Worm (Caenorhabditis elegans) whole organism, young adult: ENCODE data around the gene K01G12.3.

Experiments
- C06A6.2 ChIP-seq: fragments of 200-800 bp; sonication (Bioruptor generic); conservative IDR thresholded peaks from 2 replicates; pipeline ENCODE4 v1.3.6; 2022; ENCODE audit warnings: missing genetic modification characterization, missing compliant biosample characterization
- F22D6.2 ChIP-seq: sonication (generic microtip); optimal IDR thresholded peaks from 2 replicates; lab custom pipeline; 2016; ENCODE audit warnings: mild to moderate bottlenecking, missing genetic modification characterization, missing compliant biosample characterization
- F23B12.7 ChIP-seq: sonication (generic microtip); optimal IDR thresholded peaks from 2 replicates; lab custom pipeline; 2017; ENCODE audit warnings: missing genetic modification characterization, mild to moderate bottlenecking, missing compliant biosample characterization, antibody characterized with exemption, moderate library complexity; ENCODE audit not compliant: insufficient read depth
- F57C9.4 ChIP-seq: sonication (generic microtip); optimal IDR thresholded peaks from 2 replicates; lab custom pipeline; 2017; ENCODE audit warnings: mild to moderate bottlenecking, missing genetic modification characterization, missing compliant biosample characterization
- K11D2.4 ChIP-seq: fragments of 200-800 bp; sonication (Bioruptor generic); IDR thresholded peaks from 2 replicates; pipeline ENCODE4 v1.3.6; 2022; ENCODE audit warnings: missing genetic modification reagents, missing genetic modification characterization, missing compliant biosample characterization
- Y53F4B.3 ChIP-seq: fragments of 200-800 bp; sonication (Bioruptor generic); IDR thresholded peaks from 2 replicates; pipeline ENCODE4 v1.3.6; 2022; ENCODE audit warnings: missing genetic modification reagents, missing genetic modification characterization, missing compliant biosample characterization
- Y67H2A.10 ChIP-seq: fragments of 200-800 bp; sonication (Bioruptor generic); conservative IDR thresholded peaks from 2 replicates; pipeline ENCODE4 v1.3.6; 2022; ENCODE audit warnings: missing genetic modification reagents, missing genetic modification characterization, missing compliant biosample characterization
- Y79H2A.3 ChIP-seq: fragments of 200-800 bp; sonication (Bioruptor generic); conservative IDR thresholded peaks from 2 replicates; pipeline ENCODE4 v1.3.6; 2022; ENCODE audit warnings: missing genetic modification reagents, missing genetic modification characterization, missing compliant biosample characterization
- Y95B8A.8 ChIP-seq: fragments of 200-800 bp; sonication (Bioruptor generic); IDR thresholded peaks from 2 replicates; pipeline ENCODE4 v1.3.6; 2022; ENCODE audit warnings: missing genetic modification reagents, missing genetic modification characterization, missing compliant biosample characterization
- akir-1 ChIP-seq: fragments of 200-800 bp; sonication (Bioruptor generic); optimal IDR thresholded peaks from 2 replicates; lab custom pipeline; 2018; ENCODE audit warnings: mild to moderate bottlenecking, missing genetic modification characterization, moderate library complexity, missing compliant biosample characterization
- ama-1 ChIP-seq, 3 experiments: fragments of 150-350 bp in 1 of 3; sonication (generic microtip) in 2 of 3; optimal IDR thresholded peaks; 2 replicates each; lab custom pipeline; 2014 to 2018; ENCODE audit warnings: missing biosample characterization in 2 of 3, missing genetic modification characterization in 2 of 3, missing genetic modification reagents in 2 of 3
- attf-5 ChIP-seq: fragments of 200-800 bp; sonication (Bioruptor generic); optimal IDR thresholded peaks from 2 replicates; lab custom pipeline; 2018; ENCODE audit warnings: mild to moderate bottlenecking, missing genetic modification characterization, missing compliant biosample characterization
- cebp-1 ChIP-seq, 2 experiments: fragments of 200-800 bp in 1 of 2; sonication (Bioruptor generic) in 1 of 2; sonication (generic microtip) in 1 of 2; IDR thresholded peaks in 1 of 2; optimal IDR thresholded peaks in 1 of 2; 2 replicates each; pipeline versions ENCODE4 v1.3.6 to Lab custom; 2017 to 2022; ENCODE audit warnings: missing compliant biosample characterization in 2 of 2, missing genetic modification characterization in 2 of 2, mild to moderate bottlenecking in 1 of 2, missing genetic modification reagents in 1 of 2, moderate library complexity in 1 of 2
- cebp-2 ChIP-seq: fragments of 200-800 bp; sonication (Bioruptor generic); IDR thresholded peaks from 2 replicates; pipeline ENCODE4 v1.3.6; 2022; ENCODE audit warnings: missing genetic modification characterization, missing compliant biosample characterization
- ceh-100 ChIP-seq: fragments of 200-800 bp; sonication (Bioruptor generic); IDR thresholded peaks from 2 replicates; pipeline ENCODE4 v1.3.6; 2022; ENCODE audit warnings: missing genetic modification reagents, missing genetic modification characterization, missing compliant biosample characterization
- ceh-79 ChIP-seq: sonication (generic microtip); optimal IDR thresholded peaks from 2 replicates; lab custom pipeline; 2017; ENCODE audit warnings: mild to moderate bottlenecking, missing genetic modification characterization, missing compliant biosample characterization
- ceh-91 ChIP-seq: fragments of 200-800 bp; sonication (Bioruptor generic); IDR thresholded peaks from 2 replicates; pipeline ENCODE4 v1.3.6; 2022; ENCODE audit warnings: missing genetic modification reagents, missing genetic modification characterization, missing compliant biosample characterization
- dpl-1 ChIP-seq: fragments of 150-350 bp; optimal IDR thresholded peaks from 2 replicates; lab custom pipeline; 2014; ENCODE audit warnings: missing biosample characterization, missing genetic modification reagents, missing genetic modification characterization
- efl-1 ChIP-seq: fragments of 150-350 bp; optimal IDR thresholded peaks from 2 replicates; lab custom pipeline; 2014; ENCODE audit warnings: missing biosample characterization, missing genetic modification reagents, missing genetic modification characterization
- egl-44 ChIP-seq: fragments of 200-800 bp; sonication (Bioruptor generic); IDR thresholded peaks from 2 replicates; pipeline ENCODE4 v1.3.6; 2022; ENCODE audit warnings: missing genetic modification reagents, missing genetic modification characterization, missing compliant biosample characterization
- ets-4 ChIP-seq: fragments of 200-800 bp; sonication (Bioruptor generic); optimal IDR thresholded peaks from 2 replicates; lab custom pipeline; 2018; ENCODE audit warnings: mild to moderate bottlenecking, missing genetic modification characterization, missing compliant biosample characterization
- him-1 ChIP-seq: sonication (generic microtip); optimal IDR thresholded peaks from 2 replicates; lab custom pipeline; 2016; ENCODE audit warnings: missing genotype, missing genetic modification reagents, missing genetic modification characterization, missing compliant biosample characterization
- hmg-1.2 ChIP-seq: fragments of 200-800 bp; sonication (Bioruptor generic); IDR thresholded peaks from 2 replicates; pipeline ENCODE4 v1.3.6; 2022; ENCODE audit warnings: missing genetic modification reagents, missing genetic modification characterization, missing compliant biosample characterization
- lag-1 ChIP-seq: fragments of 200-800 bp; sonication (Bioruptor generic); IDR thresholded peaks from 2 replicates; pipeline ENCODE4 v1.3.6; 2022; ENCODE audit warnings: missing genetic modification reagents, missing genetic modification characterization, missing compliant biosample characterization
- let-526 ChIP-seq: fragments of 200-800 bp; sonication (Bioruptor generic); IDR thresholded peaks from 2 replicates; pipeline ENCODE4 v1.3.6; 2022; ENCODE audit warnings: missing genetic modification reagents, missing genetic modification characterization, missing compliant biosample characterization
- let-607 ChIP-seq, 2 experiments: fragments of 200-800 bp in 1 of 2; sonication (Bioruptor generic) in 1 of 2; sonication (generic microtip) in 1 of 2; optimal IDR thresholded peaks; 2 replicates each; lab custom pipeline; 2016 to 2018; ENCODE audit warnings: mild to moderate bottlenecking in 2 of 2, missing compliant biosample characterization in 2 of 2, missing genetic modification characterization in 2 of 2, moderate library complexity in 2 of 2, missing genotype in 1 of 2
- lin-40 ChIP-seq: sonication (generic microtip); optimal IDR thresholded peaks from 2 replicates; lab custom pipeline; 2016; ENCODE audit warnings: missing genetic modification characterization, mild to moderate bottlenecking, missing compliant biosample characterization, missing genotype, missing genetic modification reagents
- lsy-27 ChIP-seq: sonication (generic microtip); optimal IDR thresholded peaks from 2 replicates; lab custom pipeline; 2017; ENCODE audit warnings: missing genetic modification characterization, mild to moderate bottlenecking, missing compliant biosample characterization, antibody characterized with exemption, missing genotype, borderline replicate concordance; ENCODE audit not compliant: insufficient read depth
- madf-3 ChIP-seq: fragments of 200-800 bp; sonication (Bioruptor generic); IDR thresholded peaks from 2 replicates; pipeline ENCODE4 v1.3.6; 2022; ENCODE audit warnings: missing genetic modification reagents, missing genetic modification characterization, missing compliant biosample characterization
- madf-6 ChIP-seq: fragments of 200-800 bp; sonication (Bioruptor generic); IDR thresholded peaks from 2 replicates; pipeline ENCODE4 v1.3.6; 2022; ENCODE audit warnings: missing genetic modification reagents, missing genetic modification characterization, missing compliant biosample characterization
- mel-28 ChIP-seq: sonication (generic microtip); optimal IDR thresholded peaks from 2 replicates; lab custom pipeline; 2016; ENCODE audit warnings: borderline replicate concordance, mild to moderate bottlenecking, missing genetic modification characterization, missing compliant biosample characterization
- mes-4 ChIP-seq: sonication (generic microtip); optimal IDR thresholded peaks from 2 replicates; lab custom pipeline; 2016; ENCODE audit warnings: missing genotype, missing genetic modification characterization, missing compliant biosample characterization
- nhr-179 ChIP-seq: sonication (generic microtip); optimal IDR thresholded peaks from 2 replicates; lab custom pipeline; 2016; ENCODE audit warnings: mild to moderate bottlenecking, missing genetic modification characterization, missing compliant biosample characterization
- nhr-80 ChIP-seq: sonication (generic microtip); optimal IDR thresholded peaks from 2 replicates; lab custom pipeline; 2016; ENCODE audit warnings: missing genetic modification characterization, missing compliant biosample characterization
- pha-4 ChIP-seq: fragments of 150-350 bp; sonication (generic microtip); optimal IDR thresholded peaks from 2 replicates; lab custom pipeline; 2014; ENCODE audit warnings: missing biosample characterization, missing genetic modification reagents, missing genetic modification characterization
- rcor-1 ChIP-seq: fragments of 200-800 bp; sonication (Bioruptor generic); IDR thresholded peaks from 2 replicates; pipeline ENCODE4 v1.3.6; 2022; ENCODE audit warnings: missing genetic modification reagents, missing genetic modification characterization, missing compliant biosample characterization
- repo-1 ChIP-seq: sonication (generic microtip); optimal IDR thresholded peaks from 2 replicates; lab custom pipeline; 2017; ENCODE audit warnings: mild to moderate bottlenecking, missing genetic modification characterization, missing compliant biosample characterization
- sdz-38 ChIP-seq: sonication (generic microtip); optimal IDR thresholded peaks from 2 replicates; lab custom pipeline; 2016; ENCODE audit warnings: missing genotype, missing genetic modification characterization, missing compliant biosample characterization
- snpc-1.1 ChIP-seq: sonication (generic microtip); optimal IDR thresholded peaks from 2 replicates; lab custom pipeline; 2017; ENCODE audit warnings: missing genetic modification characterization, mild to moderate bottlenecking, missing compliant biosample characterization, antibody characterized with exemption, moderate library complexity, missing genotype, missing genetic modification reagents; ENCODE audit not compliant: insufficient read depth
- snpc-1.3 ChIP-seq: sonication (generic microtip); optimal IDR thresholded peaks from 2 replicates; lab custom pipeline; 2017; ENCODE audit warnings: missing genetic modification characterization, mild to moderate bottlenecking, missing compliant biosample characterization, antibody characterized with exemption, moderate library complexity, missing genotype, missing genetic modification reagents; ENCODE audit not compliant: insufficient read depth
- snpc-4 ChIP-seq, 5 experiments: fragments of 150-350 bp in 1 of 5; sonication (generic microtip) in 4 of 5; optimal IDR thresholded peaks; 2 replicates each; lab custom pipeline; 2014 to 2018; ENCODE audit warnings: missing genetic modification characterization in 5 of 5, missing biosample characterization in 3 of 5, antibody characterized with exemption in 2 of 5, mild to moderate bottlenecking in 2 of 5, missing compliant biosample characterization in 2 of 5, missing genotype in 2 of 5, moderate library complexity in 2 of 5, missing genetic modification reagents in 1 of 5
- tbp1 ChIP-seq: fragments of 200-800 bp; sonication (Bioruptor generic); optimal IDR thresholded peaks from 2 replicates; lab custom pipeline; 2018; ENCODE audit warnings: mild to moderate bottlenecking, missing genetic modification characterization, missing compliant biosample characterization
- ztf-18 ChIP-seq: sonication (generic microtip); optimal IDR thresholded peaks from 2 replicates; lab custom pipeline; 2016; ENCODE audit warnings: missing genotype, mild to moderate bottlenecking, missing genetic modification characterization, missing compliant biosample characterization
- ztf-22 ChIP-seq: fragments of 200-800 bp; sonication (Bioruptor generic); optimal IDR thresholded peaks from 2 replicates; lab custom pipeline; 2018; ENCODE audit warnings: mild to moderate bottlenecking, missing genetic modification characterization, moderate library complexity, missing compliant biosample characterization
- ztf-6 ChIP-seq: fragments of 200-800 bp; sonication (Bioruptor generic); IDR thresholded peaks from 2 replicates; pipeline ENCODE4 v1.3.6; 2022; ENCODE audit warnings: missing genetic modification reagents, missing genetic modification characterization, missing compliant biosample characterization

K01G12.3 gene

DNA sequence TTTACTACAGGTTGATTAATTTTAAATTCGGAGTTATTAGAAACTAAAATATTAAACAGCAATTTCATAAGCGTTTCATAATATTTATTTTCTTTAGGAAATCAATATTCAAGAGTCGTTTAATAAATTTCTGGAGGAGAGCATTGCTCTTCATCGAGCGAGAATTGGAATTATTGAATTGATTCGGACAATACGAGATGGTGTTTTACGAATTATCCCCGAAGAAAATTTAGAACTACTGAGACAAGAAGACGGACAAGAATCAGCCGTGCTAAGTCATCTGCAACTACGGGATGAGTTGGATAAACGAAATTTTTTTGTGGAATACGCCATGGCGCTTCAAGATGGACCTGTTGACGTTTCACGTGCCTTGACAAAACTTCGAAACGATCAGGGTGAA lies 1.0 kb downstream of the K01G12.3 start:
- TF ChIP-seq sdz-38 = no peak
- no peak for TF ChIP-seq Y67H2A.10 (GFP tag; lab: Robert Waterston, UW)
- TF ChIP-seq lsy-27 (tag; lab: Kevin White, UChicago) = no peak
- TF ChIP-seq mes-4 = no peak
- TF ChIP-seq nhr-80 = no peak
- TF ChIP-seq madf-3 = no peak
- no peak for TF ChIP-seq repo-1 (tag; lab: Kevin White, UChicago)
- TF ChIP-seq ets-4 (GFP tag; lab: Kevin White, UChicago) = no peak
- TF ChIP-seq tbp1 = no peak
- TF ChIP-seq C06A6.2 = no peak
- TF ChIP-seq ceh-79 (tag; lab: Kevin White, UChicago) = no peak
- no peak for TF ChIP-seq akir-1 (GFP tag; lab: Kevin White, UChicago)
- TF ChIP-seq ztf-22 (GFP tag; lab: Kevin White, UChicago) = no peak
- no peak for TF ChIP-seq lag-1
- no peak for TF ChIP-seq F57C9.4 (tag; lab: Kevin White, UChicago)
- TF ChIP-seq Y53F4B.3 (GFP tag; lab: Robert Waterston, UW) = no peak
- TF ChIP-seq Y79H2A.3 (GFP tag; lab: Robert Waterston, UW) = no peak
- no peak for TF ChIP-seq snpc-1.3 (tag; lab: Kevin White, UChicago)
- TF ChIP-seq let-526 (GFP tag; lab: Robert Waterston, UW) = no peak
- TF ChIP-seq let-607 (tag; optimal IDR thresholded peaks at IDR 0.05; lab: Kevin White, UChicago) = no peak

DNA sequence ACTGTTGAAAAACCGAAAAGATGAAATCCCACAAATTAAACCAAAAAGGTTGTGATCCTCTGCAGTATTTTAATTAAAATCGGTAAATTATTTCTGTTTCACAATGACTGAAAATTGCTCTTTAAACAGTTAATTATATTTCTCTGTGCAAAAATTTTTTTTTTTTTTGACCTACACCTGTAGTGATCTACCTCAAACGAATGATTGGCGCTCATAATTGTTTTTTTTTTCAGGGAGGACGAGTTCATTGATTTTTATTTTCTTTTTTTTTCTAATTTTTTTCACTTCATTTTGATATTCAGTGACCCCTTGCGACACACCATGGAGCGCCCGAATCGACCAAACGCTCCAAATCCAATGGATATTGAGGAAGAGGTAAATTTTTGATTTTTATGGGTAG lies 2.9 kb downstream of the K01G12.3 start, which contains the start of gene F02H6.2:
F02H6.2 (plus strand) TSS at position 301 of the 400 bp plus-strand sequence.
- TF ChIP-seq cebp-1 (GFP tag; IDR thresholded peaks at IDR 0.05; lab: Robert Waterston, UW) (no peak), cebp-1 (tag; optimal IDR thresholded peaks at IDR 0.05; lab: Kevin White, UChicago) (no peak), snpc-4 (GFP tag; optimal IDR thresholded peaks at IDR 0.05; lab: Kevin White, UChicago) (no peak), snpc-4 (tag; optimal IDR thresholded peaks at IDR 0.05; lab: Kevin White, UChicago) (peak in 1 of 4 experiments; percentile 29), ztf-18 (tag; lab: Kevin White, UChicago) (no peak), efl-1 (peak; percentile 49), C06A6.2 (no peak), him-1 (tag; lab: Kevin White, UChicago) (no peak), nhr-80 (no peak), ama-1 (optimal IDR thresholded peaks at IDR 0.05; lab: Kevin White, UChicago) (no peak), ama-1 (GFP tag; optimal IDR thresholded peaks at IDR 0.05; lab: Kevin White, UChicago) (no peak), madf-6 (GFP tag; lab: Robert Waterston, UW) (peak; percentile 49; the same call in 1 of the 2 replicates), ceh-91 (GFP tag; lab: Robert Waterston, UW) (no peak), dpl-1 (GFP tag; lab: Kevin White, UChicago) (peak; percentile 15), snpc-1.1 (tag; lab: Kevin White, UChicago) (no peak), pha-4 (no peak), nhr-179 (tag; lab: Kevin White, UChicago) (no peak), rcor-1 (GFP tag; lab: Robert Waterston, UW) (no peak), egl-44 (GFP tag; lab: Robert Waterston, UW) (no peak), Y95B8A.8 (no peak), K11D2.4 (GFP tag; lab: Robert Waterston, UW) (no peak), F23B12.7 (tag; lab: Kevin White, UChicago) (no peak), hmg-1.2 (GFP tag; lab: Robert Waterston, UW) (no peak), lag-1 (no peak), cebp-2 (GFP tag; lab: Robert Waterston, UW) (no peak), F22D6.2 (tag; lab: Kevin White, UChicago) (no peak), lin-40 (tag; lab: Kevin White, UChicago) (no peak), lsy-27 (tag; lab: Kevin White, UChicago) (no peak), attf-5 (GFP tag; lab: Kevin White, UChicago) (no peak), ceh-100 (GFP tag; lab: Robert Waterston, UW) (no peak), ztf-6 (GFP tag; lab: Robert Waterston, UW) (no peak), mel-28 (no peak)
